Worm (Caenorhabditis elegans) whole organism, midembryonic: ENCODE data around the gene mau-8.

Experiments used
- klf-2 ChIP-seq: fragments of 200-800 bp; sonication (Bioruptor generic); conservative IDR thresholded peaks from 2 replicates; pipeline ENCODE4 v1.3.6; 2022; ENCODE audit warnings: missing genetic modification reagents, missing genetic modification characterization, missing compliant biosample characterization
- ztf-23 ChIP-seq: fragments of 200-800 bp; sonication (Bioruptor generic); IDR thresholded peaks from 2 replicates; pipeline ENCODE4 v1.3.6; 2022; ENCODE audit warnings: missing genetic modification reagents, missing genetic modification characterization, missing compliant biosample characterization

DNA sequence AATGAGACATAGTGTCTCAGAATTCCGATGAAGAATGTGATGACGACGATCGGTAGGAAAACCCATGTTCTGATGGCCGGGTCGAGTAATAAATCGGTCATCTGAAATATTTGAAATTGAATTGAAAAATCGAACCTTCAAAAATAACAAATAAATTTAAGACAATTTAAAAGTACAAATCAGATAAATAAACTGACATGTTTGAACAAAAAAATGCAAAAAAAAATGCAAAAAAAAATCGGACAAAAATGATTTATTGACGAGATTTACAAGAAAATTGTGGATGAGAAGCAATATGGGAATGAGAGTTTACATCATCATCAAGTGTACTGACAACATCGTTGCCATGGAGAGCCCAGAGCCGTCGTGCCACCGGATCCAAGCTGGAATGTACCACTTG is 4.0 kb downstream of the mau-8 start, which contains the start of gene emc-3:
- TF ChIP-seq klf-2 (GFP tag; lab: Robert Waterston, UW) (no peak), ztf-23 (GFP tag; lab: Robert Waterston, UW) (no peak)
